Worm (Caenorhabditis elegans): Measurements from ENCODE around the gene T22B3.3.

DNA sequence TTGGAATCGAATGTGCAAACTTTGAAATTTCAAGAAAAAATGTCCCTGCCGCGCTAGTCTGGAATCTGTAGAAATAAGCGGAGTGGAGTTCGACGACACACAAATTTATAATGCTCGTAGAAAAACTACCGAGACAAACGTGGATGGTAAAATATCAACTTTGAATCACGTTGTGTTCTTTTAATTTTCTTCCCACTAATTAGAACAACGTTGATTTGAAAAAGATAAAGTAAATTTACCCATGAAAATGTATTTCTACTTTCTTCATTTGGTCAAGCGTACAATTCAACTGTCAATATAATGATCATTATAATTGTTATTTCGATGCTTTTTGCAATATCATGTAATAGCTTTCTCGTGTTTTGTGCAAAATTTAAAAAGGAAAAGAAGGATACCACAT is 38.8 kb upstream of the T22B3.3 start, which contains the start of gene K01A6.5:
- TF ChIP-seq him-1 (tag; optimal IDR thresholded peaks at IDR 0.05) (no peak), dao-5 (tag; optimal IDR thresholded peaks at IDR 0.05) (no peak)

All from whole organism, L4/young adult.